Worm (Caenorhabditis elegans): ENCODE measurements around the gene rhr-2.

The rhr-2 gene

DNA sequence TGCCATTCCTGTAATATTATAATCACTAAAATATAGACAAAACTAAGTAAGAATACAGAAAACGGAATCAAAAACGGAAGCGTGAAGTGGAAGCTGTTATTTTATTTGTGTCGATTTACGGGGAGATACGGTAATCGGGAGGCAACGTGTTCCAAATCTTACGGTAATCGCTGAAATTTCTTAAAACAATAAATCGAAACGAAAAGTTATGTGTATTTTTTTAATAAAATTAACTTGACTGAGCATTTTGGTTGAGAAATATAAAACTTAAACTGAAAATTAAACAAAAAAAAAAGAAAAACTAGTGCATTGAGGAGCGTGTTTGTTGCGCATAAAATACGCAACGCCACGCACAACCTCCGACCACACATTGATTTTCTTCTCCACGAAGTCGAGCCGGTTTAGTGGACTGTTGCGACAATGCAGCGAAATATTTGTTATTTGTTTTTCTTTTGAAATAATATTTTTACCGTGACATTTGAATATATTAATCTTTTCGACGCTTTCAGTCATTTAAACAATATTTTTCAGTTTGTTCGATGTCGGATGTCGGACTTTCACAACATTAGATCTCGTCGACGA, 34.5 kb upstream of the rhr-2 start, which contains the start of the genes F55A11.1 and syx-5:
F55A11.1 (minus strand) TSS at position 13 of the 582 bp plus-strand sequence.
syx-5 (plus strand) TSS at position 532 of the 582 bp plus-strand sequence.
- TF ChIP-seq ceh-36 (tag; optimal IDR thresholded peaks at IDR 0.05) (no peak), B0310.2 (tag; optimal IDR thresholded peaks at IDR 0.05) (no peak), ceh-13 (GFP tag; optimal IDR thresholded peaks at IDR 0.05) (no peak), hmbx-1 (tag; optimal IDR thresholded peaks at IDR 0.05) (no peak), F13C5.2 (tag; optimal IDR thresholded peaks at IDR 0.05) (peak; percentile 64)

DNA sequence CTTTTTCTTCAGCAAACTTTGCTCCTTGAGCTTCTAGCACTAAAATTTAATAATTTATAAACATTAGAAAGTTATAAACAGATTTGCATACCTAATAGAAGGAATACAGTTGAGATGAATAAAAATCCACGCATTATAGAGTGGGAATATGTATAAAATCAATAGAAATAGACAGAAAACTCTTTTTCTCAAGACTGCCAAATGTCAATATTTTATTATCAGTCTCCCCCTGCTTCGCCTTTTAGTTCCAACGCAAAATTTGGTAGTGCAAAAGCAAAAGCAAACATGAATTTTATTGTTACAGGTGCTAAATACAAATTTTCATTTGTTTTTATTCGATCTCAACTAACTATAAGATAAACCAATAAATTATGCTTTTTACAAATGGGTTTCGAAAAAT, 32.9 kb upstream of the rhr-2 start, which contains the start of gene T04F3.4:
T04F3.4 (minus strand) TSS at position 187 of the 400 bp plus-strand sequence.
- no peak for TF ChIP-seq scrt-1 (GFP tag; IDR thresholded peaks at IDR 0.05)
- no peak for TF ChIP-seq ama-1 (optimal IDR thresholded peaks at IDR 0.05)
- no peak for TF ChIP-seq tra-4 (tag; optimal IDR thresholded peaks at IDR 0.05)

DNA sequence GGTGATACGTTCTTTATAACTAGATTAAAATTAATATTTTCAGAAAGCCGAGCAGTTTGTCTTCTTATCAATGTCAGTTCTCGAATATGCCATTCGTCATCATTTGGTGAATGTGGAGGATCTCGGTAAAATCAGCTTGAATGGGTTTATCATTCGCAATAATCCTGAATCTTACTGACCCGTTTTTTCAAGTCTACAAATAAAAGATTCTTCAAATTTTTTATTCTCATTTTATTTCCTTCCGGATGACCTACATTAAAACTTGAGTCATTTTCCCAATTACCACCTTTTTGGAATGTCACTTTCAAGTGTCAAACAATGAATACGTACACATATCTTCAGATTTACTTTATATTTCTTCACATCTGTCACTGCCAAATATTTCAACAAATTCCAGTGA, 30.4 kb upstream of the rhr-2 start, which contains the start of gene T04F3.5:
T04F3.5 (plus strand) TSS at position 301 of the 400 bp plus-strand sequence.
- TF ChIP-seq hmg-4 (GFP tag; optimal IDR thresholded peaks at IDR 0.05) (no peak), B0310.2 (tag; optimal IDR thresholded peaks at IDR 0.05) (no peak), flt-1 (GFP tag; IDR thresholded peaks at IDR 0.05) (no peak), ets-7 (tag; optimal IDR thresholded peaks at IDR 0.05) (no peak), tra-4 (tag; optimal IDR thresholded peaks at IDR 0.05) (no peak), aly-1 (tag; optimal IDR thresholded peaks at IDR 0.05) (no peak), hmbx-1 (tag; optimal IDR thresholded peaks at IDR 0.05) (no peak), pes-1 (GFP tag; IDR thresholded peaks at IDR 0.05) (no peak), hnd-1 (tag; optimal IDR thresholded peaks at IDR 0.05) (no peak), sea-1 (GFP tag; conservative IDR thresholded peaks at IDR 0.05) (no peak), tbx-11 (GFP tag; IDR thresholded peaks at IDR 0.05) (no peak), ceh-13 (GFP tag; optimal IDR thresholded peaks at IDR 0.05) (no peak)

DNA sequence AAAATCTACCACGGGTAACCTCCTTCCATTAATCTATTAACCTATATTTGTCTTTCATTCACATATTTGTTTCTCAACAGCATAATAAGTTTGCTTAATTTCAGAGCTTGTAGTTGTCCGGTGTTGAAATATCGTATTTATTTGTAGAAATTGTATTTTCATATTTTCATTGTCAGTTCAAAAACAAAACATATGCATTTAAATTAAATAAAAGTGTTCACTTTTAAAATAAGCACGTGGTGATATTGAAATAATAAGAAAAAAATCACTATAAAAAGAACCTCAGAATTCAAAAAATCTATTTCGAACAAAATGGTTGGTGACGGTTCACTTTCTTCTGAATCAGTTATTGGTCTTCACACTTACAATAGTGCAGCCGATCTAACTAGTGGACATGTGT, 28.7 kb upstream of the rhr-2 start, which contains the start of gene T04F3.3:
T04F3.3 (plus strand) TSS at position 301 of the 400 bp plus-strand sequence.
- TF ChIP-seq ama-1 (optimal IDR thresholded peaks at IDR 0.05): no peak
- no peak for TF ChIP-seq hnd-1 (tag; optimal IDR thresholded peaks at IDR 0.05)
- TF ChIP-seq tra-4 (tag; optimal IDR thresholded peaks at IDR 0.05): no peak
- TF ChIP-seq hmbx-1 (tag; optimal IDR thresholded peaks at IDR 0.05): no peak
- TF ChIP-seq flt-1 (GFP tag; IDR thresholded peaks at IDR 0.05): no peak
- no peak for TF ChIP-seq hmg-4 (GFP tag; optimal IDR thresholded peaks at IDR 0.05)
- no peak for TF ChIP-seq B0310.2 (tag; optimal IDR thresholded peaks at IDR 0.05)
- no peak for TF ChIP-seq scrt-1 (GFP tag; IDR thresholded peaks at IDR 0.05)
- TF ChIP-seq ceh-13 (GFP tag; optimal IDR thresholded peaks at IDR 0.05): no peak
- TF ChIP-seq pes-1 (GFP tag; IDR thresholded peaks at IDR 0.05): no peak
- TF ChIP-seq tbx-37 (GFP tag; conservative IDR thresholded peaks at IDR 0.05): no peak

- TF ChIP-seq tbx-37 (GFP tag; conservative IDR thresholded peaks at IDR 0.05) (no peak), sea-1 (GFP tag; conservative IDR thresholded peaks at IDR 0.05) (no peak), ceh-13 (GFP tag; optimal IDR thresholded peaks at IDR 0.05) (no peak), aly-1 (tag; optimal IDR thresholded peaks at IDR 0.05) (no peak), pes-1 (GFP tag; IDR thresholded peaks at IDR 0.05) (no peak), tra-4 (tag; optimal IDR thresholded peaks at IDR 0.05) (no peak), ceh-36 (tag; optimal IDR thresholded peaks at IDR 0.05) (no peak), hnd-1 (tag; optimal IDR thresholded peaks at IDR 0.05) (no peak), scrt-1 (GFP tag; IDR thresholded peaks at IDR 0.05) (no peak), B0310.2 (tag; optimal IDR thresholded peaks at IDR 0.05) (no peak), flt-1 (GFP tag; IDR thresholded peaks at IDR 0.05) (no peak), ets-7 (tag; optimal IDR thresholded peaks at IDR 0.05) (no peak), F13C5.2 (tag; optimal IDR thresholded peaks at IDR 0.05) (no peak), hmbx-1 (tag; optimal IDR thresholded peaks at IDR 0.05) (no peak), ama-1 (optimal IDR thresholded peaks at IDR 0.05) (no peak), tbx-11 (GFP tag; IDR thresholded peaks at IDR 0.05) (no peak), hmg-4 (GFP tag; optimal IDR thresholded peaks at IDR 0.05) (no peak)
These were observed 27.4 kb upstream of the rhr-2 start, which contains the start of gene smoc-1 for ce11 chrV:11757358-11757757. smoc-1 (plus strand) TSS chrV:11757658.

- TF ChIP-seq hnd-1 (tag; optimal IDR thresholded peaks at IDR 0.05) (no peak), hmbx-1 (tag; optimal IDR thresholded peaks at IDR 0.05) (no peak), hmg-4 (GFP tag; optimal IDR thresholded peaks at IDR 0.05) (no peak), F13C5.2 (tag; optimal IDR thresholded peaks at IDR 0.05) (no peak), ceh-36 (tag; optimal IDR thresholded peaks at IDR 0.05) (no peak), tra-4 (tag; optimal IDR thresholded peaks at IDR 0.05) (no peak), sea-1 (GFP tag; conservative IDR thresholded peaks at IDR 0.05) (no peak), pes-1 (GFP tag; IDR thresholded peaks at IDR 0.05) (no peak), ets-7 (tag; optimal IDR thresholded peaks at IDR 0.05) (no peak), B0310.2 (tag; optimal IDR thresholded peaks at IDR 0.05) (no peak), ceh-13 (GFP tag; optimal IDR thresholded peaks at IDR 0.05) (no peak), flt-1 (GFP tag; IDR thresholded peaks at IDR 0.05) (no peak), scrt-1 (GFP tag; IDR thresholded peaks at IDR 0.05) (no peak), aly-1 (tag; optimal IDR thresholded peaks at IDR 0.05) (no peak), ama-1 (optimal IDR thresholded peaks at IDR 0.05) (no peak)
These were observed 25.9 kb upstream of the rhr-2 start for ce11 chrV:11755848-11756247.

ce11 chrV:11751480-11751879, 21.5 kb upstream of the rhr-2 start:
- TF ChIP-seq sea-1 (GFP tag; conservative IDR thresholded peaks at IDR 0.05) (no peak), ama-1 (optimal IDR thresholded peaks at IDR 0.05) (no peak), ets-7 (tag; optimal IDR thresholded peaks at IDR 0.05) (no peak), hmbx-1 (tag; optimal IDR thresholded peaks at IDR 0.05) (no peak)

DNA sequence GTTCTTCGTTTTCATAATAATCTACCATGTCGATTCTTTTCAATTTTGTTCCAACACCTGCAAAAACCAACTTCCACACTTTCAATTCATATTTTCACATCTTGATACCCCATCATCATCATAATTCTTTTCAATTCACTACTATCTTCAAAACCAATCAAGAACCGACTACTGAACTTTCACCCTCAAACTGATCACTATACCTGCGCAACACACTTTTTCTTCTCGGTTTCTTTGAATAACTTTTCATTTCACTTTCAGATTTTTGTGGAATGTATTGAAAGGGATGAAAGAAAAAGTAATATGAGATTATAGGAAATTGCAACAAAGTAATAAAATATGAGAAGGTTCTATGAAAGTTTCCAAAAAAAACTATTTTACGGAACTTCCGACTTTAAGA, 11.1 kb upstream of the rhr-2 start:
- no peak for TF ChIP-seq ceh-36 (tag; optimal IDR thresholded peaks at IDR 0.05)
